Worm (Caenorhabditis elegans): ENCODE results near the gene metr-1.

DNA sequence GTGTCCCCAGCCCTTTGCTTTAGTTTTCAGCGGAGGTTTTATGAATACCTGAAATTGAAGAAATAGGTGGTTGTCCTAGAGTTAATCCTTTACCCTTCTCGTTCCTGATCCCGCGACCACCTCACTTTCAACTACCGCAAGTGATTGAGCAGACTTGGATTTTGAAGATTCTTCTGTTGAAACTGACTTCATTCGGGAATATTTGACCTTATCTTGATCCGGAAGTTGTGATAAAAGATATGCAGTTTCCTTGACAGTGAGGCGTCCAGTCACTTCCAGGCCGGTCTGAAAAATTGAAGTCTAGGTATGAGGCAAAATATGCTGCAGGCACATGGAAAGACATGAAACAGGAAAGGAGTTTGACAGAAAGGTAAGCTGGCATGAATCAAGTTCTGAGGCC, 28.8 kb downstream of the metr-1 start:
- TF ChIP-seq blmp-1 (tag; optimal IDR thresholded peaks at IDR 0.05; ENCODE audit: insufficient read depth): no peak
- TF ChIP-seq ama-1 (optimal IDR thresholded peaks at IDR 0.05): no peak
- TF ChIP-seq lin-13 (GFP tag; optimal IDR thresholded peaks at IDR 0.05): no peak
- TF ChIP-seq lsy-2 (tag; optimal IDR thresholded peaks at IDR 0.05): no peak
- no peak for TF ChIP-seq alr-1 (tag; optimal IDR thresholded peaks at IDR 0.05)
- no peak for TF ChIP-seq egl-27 (tag; optimal IDR thresholded peaks at IDR 0.05)
- TF ChIP-seq ZK546.5 (tag; optimal IDR thresholded peaks at IDR 0.05): no peak
- no peak for TF ChIP-seq nhr-11 (tag; optimal IDR thresholded peaks at IDR 0.05)
- TF ChIP-seq ceh-82 (tag; optimal IDR thresholded peaks at IDR 0.05): no peak
- TF ChIP-seq zag-1 (tag; optimal IDR thresholded peaks at IDR 0.05): no peak

Measured in whole organism, L2 larva.